Fruit fly (Drosophila melanogaster) whole organism, embryonic: ENCODE results near the gene Spn28Dc.

ENCODE experiments used
- Blimp-1 ChIP-seq: fragments of 200-800 bp; sonication (Bioruptor generic); optimal IDR thresholded peaks from 3 replicates; lab custom pipeline; 2018; ENCODE audit warnings: missing biosample characterization, missing genetic modification characterization, mild to moderate bottlenecking, moderate library complexity, missing genetic modification reagents
- CG10209 ChIP-seq: fragments of 200-800 bp; sonication (Bioruptor generic); optimal IDR thresholded peaks from 3 replicates; lab custom pipeline; 2017; ENCODE audit warnings: missing biosample characterization, mild to moderate bottlenecking, missing genetic modification characterization, missing genetic modification reagents
- CG1024 ChIP-seq: fragments of 200-800 bp; sonication (Bioruptor generic); IDR thresholded peaks from 2 replicates; pipeline ENCODE4 v1.3.6; 2022; ENCODE audit warnings: missing biosample characterization, missing genetic modification characterization
- CG12104 ChIP-seq: fragments of 200-800 bp; sonication (Bioruptor generic); optimal IDR thresholded peaks from 3 replicates; lab custom pipeline; 2016; ENCODE audit warnings: missing biosample characterization, missing genetic modification characterization
- CG12391 ChIP-seq: fragments of 200-800 bp; sonication (Bioruptor generic); optimal IDR thresholded peaks from 3 replicates; lab custom pipeline; 2018; ENCODE audit warnings: missing biosample characterization, mild to moderate bottlenecking, missing genetic modification characterization, moderate library complexity
- CG12744 ChIP-seq: fragments of 200-800 bp; sonication (Bioruptor generic); optimal IDR thresholded peaks from 2 replicates; lab custom pipeline; 2016; ENCODE audit warnings: missing biosample characterization, missing genetic modification characterization
- CG13123 ChIP-seq: fragments of 200-800 bp; sonication (Bioruptor generic); optimal IDR thresholded peaks from 2 replicates; lab custom pipeline; 2016; ENCODE audit warnings: missing biosample characterization, missing genetic modification characterization
- CG14860 ChIP-seq: fragments of 200-800 bp; sonication (Bioruptor generic); IDR thresholded peaks from 3 replicates; pipeline ENCODE4 v1.3.6; 2022; ENCODE audit warnings: missing biosample characterization, missing genetic modification characterization; ENCODE audit not compliant: partially characterized antibody
- CG14965 ChIP-seq: fragments of 200-800 bp; sonication (Bioruptor generic); optimal IDR thresholded peaks from 2 replicates; lab custom pipeline; 2016; ENCODE audit warnings: missing biosample characterization, missing genetic modification characterization, borderline replicate concordance
- CG17802 ChIP-seq: fragments of 200-800 bp; sonication (Bioruptor generic); optimal IDR thresholded peaks from 2 replicates; lab custom pipeline; 2018; ENCODE audit warnings: missing biosample characterization, mild to moderate bottlenecking, missing genetic modification characterization, moderate library complexity
- CG2116 ChIP-seq: fragments of 200-800 bp; sonication (Bioruptor generic); optimal IDR thresholded peaks from 3 replicates; lab custom pipeline; 2018; ENCODE audit warnings: missing biosample characterization, mild to moderate bottlenecking, missing genetic modification characterization
- CG2120 ChIP-seq: fragments of 200-800 bp; sonication (Bioruptor generic); optimal IDR thresholded peaks from 3 replicates; lab custom pipeline; 2016; ENCODE audit warnings: missing biosample characterization, missing genetic modification characterization
- CG2199 ChIP-seq: fragments of 200-800 bp; sonication (Bioruptor generic); IDR thresholded peaks from 3 replicates; pipeline ENCODE4 v1.3.6; 2022; ENCODE audit warnings: missing biosample characterization, missing genetic modification characterization
- CG30431 ChIP-seq: fragments of 200-800 bp; sonication (Bioruptor generic); optimal IDR thresholded peaks from 2 replicates; lab custom pipeline; 2017; ENCODE audit warnings: missing biosample characterization, missing genetic modification characterization
- CG3281 ChIP-seq: fragments of 200-800 bp; sonication (Bioruptor generic); optimal IDR thresholded peaks from 3 replicates; lab custom pipeline; 2017; ENCODE audit warnings: missing biosample characterization, mild to moderate bottlenecking, missing genetic modification characterization
- CG4282 ChIP-seq: fragments of 200-800 bp; sonication (Bioruptor generic); optimal IDR thresholded peaks from 2 replicates; lab custom pipeline; 2016; ENCODE audit warnings: missing biosample characterization, missing genetic modification characterization
- CG4360 ChIP-seq: fragments of 200-800 bp; sonication (Bioruptor generic); IDR thresholded peaks from 2 replicates; pipeline ENCODE4 v1.3.6; 2022; ENCODE audit warnings: missing biosample characterization, missing genetic modification characterization
- CG6254 ChIP-seq: fragments of 200-800 bp; sonication (Bioruptor generic); optimal IDR thresholded peaks from 3 replicates; lab custom pipeline; 2017; ENCODE audit warnings: mild to moderate bottlenecking, missing biosample characterization, missing genetic modification reagents, missing genetic modification characterization
- CG6683 ChIP-seq: fragments of 200-800 bp; sonication (Bioruptor generic); optimal IDR thresholded peaks from 2 replicates; lab custom pipeline; 2017; ENCODE audit warnings: missing biosample characterization, mild to moderate bottlenecking, missing genetic modification characterization, missing genetic modification reagents
- CG6689 ChIP-seq: fragments of 200-800 bp; sonication (Bioruptor generic); IDR thresholded peaks from 2 replicates; pipeline ENCODE4 v1.3.6; 2022; ENCODE audit warnings: missing biosample characterization, missing genetic modification characterization
- CG7556 ChIP-seq: fragments of 200-800 bp; sonication (Bioruptor generic); optimal IDR thresholded peaks from 2 replicates; lab custom pipeline; 2017; ENCODE audit warnings: missing biosample characterization, mild to moderate bottlenecking, missing genetic modification characterization
- CG7745 ChIP-seq: fragments of 200-800 bp; sonication (Bioruptor generic); optimal IDR thresholded peaks from 2 replicates; lab custom pipeline; 2018; ENCODE audit warnings: missing biosample characterization, mild to moderate bottlenecking, missing genetic modification characterization, moderate library complexity
- CG8359 ChIP-seq: fragments of 200-800 bp; sonication (Bioruptor generic); optimal IDR thresholded peaks from 2 replicates; lab custom pipeline; 2017; ENCODE audit warnings: missing biosample characterization, mild to moderate bottlenecking, missing genetic modification characterization, borderline replicate concordance
- CG9727 ChIP-seq: fragments of 200-800 bp; sonication (Bioruptor generic); optimal IDR thresholded peaks from 3 replicates; lab custom pipeline; 2017; ENCODE audit warnings: missing biosample characterization, mild to moderate bottlenecking, missing genetic modification characterization
- CG9932 ChIP-seq: fragments of 200-800 bp; sonication (Bioruptor generic); IDR thresholded peaks from 2 replicates; pipeline ENCODE4 v1.3.6; 2022; ENCODE audit warnings: missing biosample characterization, missing genetic modification characterization
- CrebB ChIP-seq: fragments of 200-800 bp; sonication (Bioruptor generic); optimal IDR thresholded peaks from 3 replicates; lab custom pipeline; 2018; ENCODE audit warnings: missing biosample characterization, mild to moderate bottlenecking, missing genetic modification characterization
- Dip2 ChIP-seq: fragments of 200-800 bp; sonication (Bioruptor generic); IDR thresholded peaks from 2 replicates; pipeline ENCODE4 v1.3.6; 2022; ENCODE audit warnings: missing biosample characterization, missing genetic modification characterization
- Dp ChIP-seq: fragments of 200-800 bp; sonication (Bioruptor generic); optimal IDR thresholded peaks from 2 replicates; lab custom pipeline; 2018; ENCODE audit warnings: missing biosample characterization, mild to moderate bottlenecking, missing genetic modification characterization, moderate library complexity
- Dref ChIP-seq: fragments of 200-800 bp; sonication (Bioruptor generic); IDR thresholded peaks from 2 replicates; pipeline ENCODE4 v1.3.6; 2022; ENCODE audit warnings: missing biosample characterization, missing genetic modification characterization
- Drgx ChIP-seq: fragments of 200-800 bp; sonication (Bioruptor generic); IDR thresholded peaks from 2 replicates; pipeline ENCODE4 v1.3.6; 2022; ENCODE audit warnings: missing biosample characterization, missing genetic modification characterization
- E2f2 ChIP-seq: fragments of 200-800 bp; sonication (Bioruptor generic); IDR thresholded peaks from 2 replicates; pipeline ENCODE4 v1.3.6; 2022; ENCODE audit warnings: missing biosample characterization, missing genetic modification characterization
- Nf-YC ChIP-seq: fragments of 200-800 bp; optimal IDR thresholded peaks from 3 replicates; lab custom pipeline; 2019; ENCODE audit warnings: missing biosample characterization, mild to moderate bottlenecking, missing genetic modification characterization, moderate library complexity
- Tbp ChIP-seq: fragments of >200 bp; optimal IDR thresholded peaks from 2 replicates; lab custom pipeline; 2018; ENCODE audit warnings: missing biosample characterization, missing genetic modification characterization
- Usf ChIP-seq: fragments of 200-800 bp; sonication (Bioruptor generic); optimal IDR thresholded peaks from 2 replicates; lab custom pipeline; 2017; ENCODE audit warnings: missing genotype, missing biosample characterization, missing genetic modification characterization
- ara ChIP-seq: fragments of 200-800 bp; sonication (Bioruptor generic); IDR thresholded peaks from 2 replicates; pipeline ENCODE4 v1.3.6; 2022; ENCODE audit warnings: missing biosample characterization, missing genetic modification characterization
- crp ChIP-seq, 2 experiments: fragments of 200-800 bp; sonication (Bioruptor generic); optimal IDR thresholded peaks; 2 replicates in 1 of 2; 3 replicates in 1 of 2; lab custom pipeline; 2017; ENCODE audit warnings: missing biosample characterization in 2 of 2, missing genetic modification characterization in 2 of 2, mild to moderate bottlenecking in 1 of 2, moderate library complexity in 1 of 2
- dmrt11E ChIP-seq: fragments of 200-800 bp; sonication (Bioruptor generic); optimal IDR thresholded peaks from 3 replicates; lab custom pipeline; 2018; ENCODE audit warnings: missing biosample characterization, mild to moderate bottlenecking, missing genetic modification characterization, moderate library complexity
- dmrt99B ChIP-seq: fragments of 200-800 bp; sonication (Bioruptor generic); optimal IDR thresholded peaks from 2 replicates; lab custom pipeline; 2018; ENCODE audit warnings: missing biosample characterization, mild to moderate bottlenecking, missing genetic modification characterization, moderate library complexity
- maf-S ChIP-seq: fragments of 200-800 bp; sonication (Bioruptor generic); optimal IDR thresholded peaks from 2 replicates; lab custom pipeline; 2016; ENCODE audit warnings: missing biosample characterization, missing genetic modification characterization
- oc ChIP-seq: fragments of 200-800 bp; sonication (Bioruptor generic); optimal IDR thresholded peaks from 2 replicates; lab custom pipeline; 2018; ENCODE audit warnings: missing biosample characterization, mild to moderate bottlenecking, missing genetic modification characterization, moderate library complexity
- pho ChIP-seq: fragments of 200-800 bp; sonication (Bioruptor generic); optimal IDR thresholded peaks from 2 replicates; lab custom pipeline; 2016; ENCODE audit warnings: missing biosample characterization, missing genetic modification characterization
- phol ChIP-seq: fragments of 200-800 bp; sonication (Bioruptor generic); optimal IDR thresholded peaks from 3 replicates; lab custom pipeline; 2018; ENCODE audit warnings: missing biosample characterization, mild to moderate bottlenecking, missing genetic modification characterization, moderate library complexity
- pros ChIP-seq: fragments of 200-800 bp; sonication (Bioruptor generic); optimal IDR thresholded peaks from 3 replicates; lab custom pipeline; 2019; ENCODE audit warnings: missing biosample characterization, mild to moderate bottlenecking, missing genetic modification characterization, moderate library complexity
- pzg ChIP-seq: fragments of 200-800 bp; sonication (Bioruptor generic); optimal IDR thresholded peaks from 3 replicates; lab custom pipeline; 2018; ENCODE audit warnings: missing biosample characterization, mild to moderate bottlenecking, missing genetic modification characterization, moderate library complexity
- rib ChIP-seq: fragments of 200-800 bp; sonication (Bioruptor generic); IDR thresholded peaks from 2 replicates; pipeline ENCODE4 v1.3.6; 2022; ENCODE audit warnings: missing biosample characterization, missing genetic modification characterization
- run ChIP-seq: fragments of 200-800 bp; sonication (Bioruptor generic); optimal IDR thresholded peaks from 3 replicates; lab custom pipeline; 2018; ENCODE audit warnings: missing biosample characterization, mild to moderate bottlenecking, missing genetic modification characterization
- sc ChIP-seq, 3 experiments: fragments of >200 bp in 2 of 3; fragments of 200-800 bp in 1 of 3; sonication (Bioruptor generic) in 1 of 3; optimal IDR thresholded peaks; 2 replicates in 2 of 3; 3 replicates in 1 of 3; lab custom pipeline; 2017; ENCODE audit warnings: mild to moderate bottlenecking in 1 of 3, missing biosample characterization in 1 of 3, missing genetic modification characterization in 1 of 3, missing genetic modification reagents in 1 of 3
- sens ChIP-seq: fragments of 200-800 bp; sonication (Bioruptor generic); peaks from one replicate; lab custom pipeline; 2016; ENCODE audit warnings: missing biosample characterization, missing genetic modification characterization
- sim ChIP-seq: fragments of 200-800 bp; sonication (Bioruptor generic); IDR thresholded peaks from 2 replicates; pipeline ENCODE4 v1.3.6; 2022; ENCODE audit warnings: missing biosample characterization, missing genetic modification characterization
- sob ChIP-seq: fragments of 200-800 bp; sonication (Bioruptor generic); IDR thresholded peaks from 2 replicates; pipeline ENCODE4 v1.3.6; 2022; ENCODE audit warnings: missing biosample characterization, missing genetic modification characterization

Spn28Dc gene

dm6 chr2L:7964611-7965010 is 42.4 kb downstream of the Spn28Dc start (continued):
- TF ChIP-seq crp (GFP tag; optimal IDR thresholded peaks at IDR 0.05; lab: Kevin White, UChicago): peak in 1 of 2 experiments; percentile 22
- no peak for TF ChIP-seq CG2199 (GFP tag; lab: Robert Waterston, UW)
- no peak for TF ChIP-seq CG2116
- TF ChIP-seq CG6254 (GFP tag; lab: Kevin White, UChicago): peak; percentile 41
- peak; percentile 53 for TF ChIP-seq CG3281 (GFP tag; lab: Kevin White, UChicago)
- peak; percentile 69 for TF ChIP-seq phol (tag; lab: Kevin White, UChicago)
- peak; percentile 55; the same call in 1 of the 2 replicates for TF ChIP-seq E2f2 (GFP tag; lab: Robert Waterston, UW)
- TF ChIP-seq Dref (GFP tag; lab: Robert Waterston, UW): no peak
- no peak for TF ChIP-seq Usf (GFP tag; lab: Kevin White, UChicago)
- peak; percentile 27 for TF ChIP-seq CG12104 (GFP tag; lab: Kevin White, UChicago)
- TF ChIP-seq CrebB (tag; lab: Kevin White, UChicago): no peak
- TF ChIP-seq CG14965 (GFP tag; lab: Kevin White, UChicago): no peak
- peak; percentile 67 for TF ChIP-seq CG10209 (GFP tag; lab: Kevin White, UChicago)
- TF ChIP-seq ara (GFP tag; lab: Robert Waterston, UW): peak; percentile 38
- no peak for TF ChIP-seq CG14860 (GFP tag; lab: Robert Waterston, UW)
- peak; percentile 70; the same call in 1 of the 2 replicates for TF ChIP-seq CG1024
- no peak for TF ChIP-seq CG7745 (tag; lab: Kevin White, UChicago)
- no peak for TF ChIP-seq Dp (GFP tag; lab: Kevin White, UChicago)
- TF ChIP-seq oc: peak; percentile 64
- TF ChIP-seq CG13123 (GFP tag; lab: Kevin White, UChicago): peak; percentile 41
- TF ChIP-seq pros (GFP tag; lab: Kevin White, UChicago): no peak
- peak; percentile 64 for TF ChIP-seq Blimp-1 (GFP tag; lab: Kevin White, UChicago)
- peak; percentile 53; the same call in 1 of the 2 replicates for TF ChIP-seq CG4360 (GFP tag; lab: Robert Waterston, UW)
- peak; percentile 43 for TF ChIP-seq CG30431 (GFP tag; lab: Kevin White, UChicago)
- no peak for TF ChIP-seq sc (optimal IDR thresholded peaks at IDR 0.05; lab: Kevin White, UChicago)
- peak; percentile 51 for TF ChIP-seq sc (GFP tag; optimal IDR thresholded peaks at IDR 0.05; lab: Kevin White, UChicago)
- TF ChIP-seq run (tag; lab: Kevin White, UChicago): peak; percentile 78
- TF ChIP-seq CG6689 (GFP tag; lab: Robert Waterston, UW): peak; percentile 84
- peak; percentile 5 for TF ChIP-seq CG6683 (GFP tag; lab: Kevin White, UChicago)
- peak; percentile 29 for TF ChIP-seq dmrt11E (tag; lab: Kevin White, UChicago)
- TF ChIP-seq maf-S: peak; percentile 57
- TF ChIP-seq pzg: no peak
- TF ChIP-seq dmrt99B (tag; lab: Kevin White, UChicago): peak; percentile 87
- TF ChIP-seq CG12744 (GFP tag; lab: Kevin White, UChicago): peak; percentile 62
- TF ChIP-seq Tbp (GFP tag; lab: Kevin White, UChicago): no peak
- TF ChIP-seq CG9727: peak; percentile 48
- no peak for TF ChIP-seq CG4282
- TF ChIP-seq CG2120 (GFP tag; lab: Kevin White, UChicago): peak; percentile 60
- TF ChIP-seq CG7556 (GFP tag; lab: Kevin White, UChicago): peak; percentile 72
- 0 out of 2 replicates have a peak, but pooled peaks have one; percentile 25 for TF ChIP-seq rib (GFP tag; lab: Robert Waterston, UW)
- TF ChIP-seq sim (GFP tag; lab: Robert Waterston, UW): peak; percentile 57; the same call in 1 of the 2 replicates
- TF ChIP-seq CG8359 (GFP tag; lab: Kevin White, UChicago): no peak
- no peak for TF ChIP-seq Dip2 (GFP tag; lab: Robert Waterston, UW)
- peak; percentile 93 for TF ChIP-seq Drgx (GFP tag; lab: Robert Waterston, UW)
- peak; percentile 77 for TF ChIP-seq sob (GFP tag; lab: Robert Waterston, UW)
- peak; percentile 96 for TF ChIP-seq sens (GFP tag; lab: Kevin White, UChicago)
- peak; percentile 30; the same call in 1 of the 2 replicates for TF ChIP-seq CG9932 (GFP tag; lab: Robert Waterston, UW)
- TF ChIP-seq CG17802 (tag; lab: Kevin White, UChicago): peak; percentile 8
- TF ChIP-seq pho (GFP tag; lab: Kevin White, UChicago): peak; percentile 3
- TF ChIP-seq Nf-YC (tag; lab: Kevin White, UChicago): peak; percentile 13
- TF ChIP-seq CG12391 (tag; lab: Kevin White, UChicago): peak; percentile 78
